Fruit fly (Drosophila melanogaster): ENCODE measurements around the gene Hsp26.

The Hsp26 gene

DNA sequence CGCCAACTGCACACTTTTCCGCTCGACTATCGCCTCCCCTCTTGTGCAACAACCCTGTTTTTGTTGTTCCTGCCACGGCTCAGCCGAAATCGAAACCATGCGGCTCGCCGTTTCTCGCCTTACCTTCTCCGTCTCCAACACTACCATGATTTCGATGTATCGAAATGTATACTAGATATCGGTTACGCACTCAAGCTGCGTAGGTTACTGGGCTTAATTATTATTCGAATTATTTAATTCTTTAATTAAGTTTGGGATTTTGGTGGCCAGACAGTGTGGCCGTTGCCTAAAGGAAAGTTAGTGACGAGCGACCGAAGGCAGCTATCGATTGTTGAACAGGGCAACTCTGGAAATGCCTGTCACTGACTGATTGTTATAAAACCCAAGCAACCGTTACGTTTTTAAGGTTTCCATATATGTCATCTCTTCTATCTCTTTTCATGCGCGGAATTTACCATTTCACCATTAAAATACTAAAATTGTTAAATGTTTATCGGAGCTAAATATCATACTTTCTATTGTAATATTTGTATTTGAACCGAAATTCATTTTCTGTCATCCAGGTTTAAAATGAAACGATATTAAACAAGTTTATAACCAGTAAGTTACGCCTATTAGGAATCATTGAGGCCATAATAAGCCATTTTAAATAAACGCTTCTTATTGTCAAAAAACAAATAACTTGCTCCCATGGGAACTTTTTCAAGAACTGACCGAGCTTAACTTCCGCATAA is 25.1 kb upstream of the Hsp26 start, which contains the start of gene eIF4E1 (continued):
- peak; percentile 52; the same call in 1 of the 2 replicates for TF ChIP-seq CG4360 (GFP tag; IDR thresholded peaks at IDR 0.05)
- no peak for TF ChIP-seq Optix (GFP tag; IDR thresholded peaks at IDR 0.05)
- TF ChIP-seq insv (GFP tag; optimal IDR thresholded peaks at IDR 0.05): no peak
- TF ChIP-seq CG34422 (GFP tag; IDR thresholded peaks at IDR 0.05): peak; percentile 57; the same call in 2 of the 3 replicates
- no peak for TF ChIP-seq eyg (GFP tag; optimal IDR thresholded peaks at IDR 0.05)
- peak; percentile 57; the same call in 2 of the 3 replicates for TF ChIP-seq HLH4C (GFP tag; IDR thresholded peaks at IDR 0.05; ENCODE audit: partially characterized antibody)
- peak; percentile 76 for TF ChIP-seq Scr (GFP tag; IDR thresholded peaks at IDR 0.05; ENCODE audit: partially characterized antibody)
- no peak for TF ChIP-seq CG7372 (GFP tag; IDR thresholded peaks at IDR 0.05)
- TF ChIP-seq CG8388 (GFP tag; optimal IDR thresholded peaks at IDR 0.05): no peak
- TF ChIP-seq CG9437 (GFP tag; optimal IDR thresholded peaks at IDR 0.05): peak; percentile 96
- peak; percentile 85 for TF ChIP-seq bbx (GFP tag; IDR thresholded peaks at IDR 0.05; ENCODE audit: partially characterized antibody)
- no peak for TF ChIP-seq CG15601 (tag; optimal IDR thresholded peaks at IDR 0.05)
- TF ChIP-seq Hand (GFP tag; optimal IDR thresholded peaks at IDR 0.05): no peak
- peak; percentile 30 for TF ChIP-seq CG8290 (GFP tag; optimal IDR thresholded peaks at IDR 0.05)
- TF ChIP-seq CG8290 (tag; optimal IDR thresholded peaks at IDR 0.05): peak in 1 of 2 experiments; percentile 55
- no peak for TF ChIP-seq Hr39 (optimal IDR thresholded peaks at IDR 0.05)
- no peak for TF ChIP-seq Hr3 (GFP tag; optimal IDR thresholded peaks at IDR 0.05)
- TF ChIP-seq Sry-β (GFP tag; optimal IDR thresholded peaks at IDR 0.05): no peak
- TF ChIP-seq Gsc (GFP tag; IDR thresholded peaks at IDR 0.05): no peak
- peak; percentile 46 for TF ChIP-seq Xbp1 (GFP tag; optimal IDR thresholded peaks at IDR 0.05)
- TF ChIP-seq Lhr (GFP tag; optimal IDR thresholded peaks at IDR 0.05): peak; percentile 79
- no peak for TF ChIP-seq CG17359 (tag; optimal IDR thresholded peaks at IDR 0.05)
- TF ChIP-seq trem (tag; optimal IDR thresholded peaks at IDR 0.05): peak; percentile 57
- TF ChIP-seq CkIIα-i1 (GFP tag; IDR thresholded peaks at IDR 0.05): no peak
- no peak for TF ChIP-seq salm (tag; optimal IDR thresholded peaks at IDR 0.05)
- no peak for TF ChIP-seq odd (GFP tag; optimal IDR thresholded peaks at IDR 0.05)
- no peak for TF ChIP-seq CG5180 (GFP tag; optimal IDR thresholded peaks at IDR 0.05)
- peak in 1 of 2 experiments; percentile 62 for TF ChIP-seq dpn (GFP tag; optimal IDR thresholded peaks at IDR 0.05)
- peak; percentile 43 for TF ChIP-seq CG11247 (GFP tag; IDR thresholded peaks at IDR 0.05)
- no peak for TF ChIP-seq CG31388 (GFP tag; optimal IDR thresholded peaks at IDR 0.05)
- no peak for TF ChIP-seq ac (GFP tag; optimal IDR thresholded peaks at IDR 0.05)
- 0 out of 3 replicates have a peak, but pooled peaks have one; percentile 62 for TF ChIP-seq hb (GFP tag; IDR thresholded peaks at IDR 0.05; ENCODE audit: partially characterized antibody)
- no peak for TF ChIP-seq CG14667 (GFP tag; IDR thresholded peaks at IDR 0.05)
- no peak for TF ChIP-seq Xrp1 (GFP tag; IDR thresholded peaks at IDR 0.05)
- no peak for TF ChIP-seq Bteb2 (GFP tag; optimal IDR thresholded peaks at IDR 0.05)
- TF ChIP-seq Opbp (GFP tag; IDR thresholded peaks at IDR 0.05; ENCODE audit: partially characterized antibody): peak; percentile 81
- no peak for TF ChIP-seq CG3065 (GFP tag; optimal IDR thresholded peaks at IDR 0.05)
- peak; percentile 84; the same call in 2 of the 3 replicates for TF ChIP-seq CG2199 (GFP tag; IDR thresholded peaks at IDR 0.05)
- TF ChIP-seq NFAT (GFP tag; IDR thresholded peaks at IDR 0.05): peak; percentile 54; the same call in 1 of the 2 replicates
- TF ChIP-seq inv (GFP tag; IDR thresholded peaks at IDR 0.05; ENCODE audit: partially characterized antibody): peak; percentile 81
- TF ChIP-seq CG4854 (GFP tag; optimal IDR thresholded peaks at IDR 0.05): no peak
- TF ChIP-seq CG3281 (GFP tag; optimal IDR thresholded peaks at IDR 0.05): peak; percentile 87
- TF ChIP-seq trh (GFP tag; optimal IDR thresholded peaks at IDR 0.05): no peak
- TF ChIP-seq lab (GFP tag; optimal IDR thresholded peaks at IDR 0.05): no peak
- TF ChIP-seq CG13894 (tag; optimal IDR thresholded peaks at IDR 0.05): peak; percentile 31
- TF ChIP-seq h (optimal IDR thresholded peaks at IDR 0.05): no peak
- TF ChIP-seq gsb-n (tag; optimal IDR thresholded peaks at IDR 0.05): no peak
- TF ChIP-seq Gug (GFP tag; IDR thresholded peaks at IDR 0.05): peak; percentile 33; the same call in 1 of the 4 replicates
- peak; percentile 62 for TF ChIP-seq ato (GFP tag; IDR thresholded peaks at IDR 0.05; ENCODE audit: partially characterized antibody)
- no peak for TF ChIP-seq esg (GFP tag; conservative IDR thresholded peaks at IDR 0.05)
